Fruit fly (Drosophila melanogaster): Measurements from ENCODE around the gene CG34043.
A peak's percentile ranks its signal among the peaks of the same experiment; 100 is the strongest.

Gene CG34043

dm6 chr2L:10305538-10306147 is 25.0 kb upstream of the CG34043 start:
- peak; percentile 42 for TF ChIP-seq sens (GFP tag)
- no peak for TF ChIP-seq esg (GFP tag; conservative IDR thresholded peaks at IDR 0.05)

- no peak for TF ChIP-seq CG2875 (GFP tag; optimal IDR thresholded peaks at IDR 0.05)
- TF ChIP-seq ftz-f1 (GFP tag; optimal IDR thresholded peaks at IDR 0.05), result no peak
- TF ChIP-seq Sox100B (GFP tag; optimal IDR thresholded peaks at IDR 0.05), result no peak
- no peak for TF ChIP-seq zfh1 (GFP tag; IDR thresholded peaks at IDR 0.05)
- TF ChIP-seq org-1 (GFP tag; optimal IDR thresholded peaks at IDR 0.05), result no peak
- no peak for TF ChIP-seq hth (optimal IDR thresholded peaks at IDR 0.05)
- 0 out of 3 replicates have a peak, but pooled peaks have one; percentile 24 for TF ChIP-seq CG17361 (GFP tag; IDR thresholded peaks at IDR 0.05)
- peak; percentile 57 for TF ChIP-seq Rfx (GFP tag; IDR thresholded peaks at IDR 0.05)
- TF ChIP-seq bab2 (GFP tag; optimal IDR thresholded peaks at IDR 0.05), result no peak
- no peak for TF ChIP-seq bsh (GFP tag; optimal IDR thresholded peaks at IDR 0.05)
- no peak for TF ChIP-seq C15 (GFP tag; IDR thresholded peaks at IDR 0.05)
- TF ChIP-seq D19B (GFP tag; optimal IDR thresholded peaks at IDR 0.05), result no peak
- TF ChIP-seq grn (GFP tag; optimal IDR thresholded peaks at IDR 0.05), result no peak
- no peak; the same call in 1 of the 2 replicates for TF ChIP-seq CG17328 (GFP tag; IDR thresholded peaks at IDR 0.05)
- TF ChIP-seq pb (GFP tag; optimal IDR thresholded peaks at IDR 0.05), result no peak
- TF ChIP-seq ase (GFP tag; IDR thresholded peaks at IDR 0.05), result no peak
- peak; percentile 53; the same call in 1 of the 2 replicates for TF ChIP-seq Bgb (GFP tag; IDR thresholded peaks at IDR 0.05; ENCODE audit: partially characterized antibody)
- peak; percentile 6 for TF ChIP-seq CG15269 (tag; optimal IDR thresholded peaks at IDR 0.05)
- TF ChIP-seq Dp (GFP tag; optimal IDR thresholded peaks at IDR 0.05), result peak; percentile 29
- TF ChIP-seq Scr (GFP tag; IDR thresholded peaks at IDR 0.05; ENCODE audit: partially characterized antibody), result peak; percentile 19; the same call in 1 of the 2 replicates
- no peak for TF ChIP-seq HLH3B (GFP tag; IDR thresholded peaks at IDR 0.05)
- peak; percentile 5 for TF ChIP-seq pho (GFP tag; optimal IDR thresholded peaks at IDR 0.05)
- TF ChIP-seq CoRest (tag; optimal IDR thresholded peaks at IDR 0.05), result peak; percentile 24
- 0 out of 3 replicates have a peak, but pooled peaks have one; percentile 22 for TF ChIP-seq CG6791 (GFP tag; IDR thresholded peaks at IDR 0.05; ENCODE audit: partially characterized antibody)
- no peak for TF ChIP-seq lbe (GFP tag; optimal IDR thresholded peaks at IDR 0.05)
- TF ChIP-seq nmo (GFP tag; optimal IDR thresholded peaks at IDR 0.05), result peak; percentile 41
- no peak for TF ChIP-seq odd (GFP tag; optimal IDR thresholded peaks at IDR 0.05)
- no peak for TF ChIP-seq sisA (GFP tag; IDR thresholded peaks at IDR 0.05)
- no peak for TF ChIP-seq CG3281 (GFP tag; optimal IDR thresholded peaks at IDR 0.05)
- TF ChIP-seq gsb-n (tag; optimal IDR thresholded peaks at IDR 0.05), result no peak
- no peak for TF ChIP-seq ttk (GFP tag; IDR thresholded peaks at IDR 0.05)
- no peak for TF ChIP-seq lola (GFP tag; optimal IDR thresholded peaks at IDR 0.05)
- no peak for TF ChIP-seq CG9727 (GFP tag; optimal IDR thresholded peaks at IDR 0.05)
- TF ChIP-seq CG4820 (GFP tag; optimal IDR thresholded peaks at IDR 0.05), result no peak
- TF ChIP-seq CG12391 (tag; optimal IDR thresholded peaks at IDR 0.05), result peak; percentile 46
- TF ChIP-seq slou (GFP tag; optimal IDR thresholded peaks at IDR 0.05), result no peak
- no peak for TF ChIP-seq CG14441 (GFP tag; IDR thresholded peaks at IDR 0.05)
- TF ChIP-seq CG3847 (GFP tag; IDR thresholded peaks at IDR 0.05), result peak; percentile 72
- peak; percentile 55 for TF ChIP-seq CG12659 (GFP tag; optimal IDR thresholded peaks at IDR 0.05)
- TF ChIP-seq pum (GFP tag; optimal IDR thresholded peaks at IDR 0.05), result no peak
- TF ChIP-seq CG13775 (GFP tag; optimal IDR thresholded peaks at IDR 0.05), result no peak
- TF ChIP-seq CG16779 (GFP tag; IDR thresholded peaks at IDR 0.05), result no peak
- no peak for TF ChIP-seq CG12104 (GFP tag; optimal IDR thresholded peaks at IDR 0.05)
- peak; percentile 34 for TF ChIP-seq HmgD (GFP tag; optimal IDR thresholded peaks at IDR 0.05)
- no peak for TF ChIP-seq CG10565 (GFP tag; optimal IDR thresholded peaks at IDR 0.05)
- no peak for TF ChIP-seq Poxn (GFP tag; IDR thresholded peaks at IDR 0.05)
- TF ChIP-seq CG7556 (GFP tag; optimal IDR thresholded peaks at IDR 0.05), result no peak
Observed at dm6 chr2L:10303786-10304185, 23.1 kb upstream of the CG34043 start, which contains the start of gene nmd. nmd (minus strand) TSS chr2L:10303947.
